Worm (Caenorhabditis elegans) whole organism, late embryonic: Measurements from ENCODE around the gene anmt-2.

ENCODE experiments used
- C08G9.2 ChIP-seq: sonication (generic microtip); optimal IDR thresholded peaks from 2 replicates; lab custom pipeline; 2016; ENCODE audit warnings: mild to moderate bottlenecking, missing genetic modification characterization, moderate library complexity, missing compliant biosample characterization
- C38D4.7 ChIP-seq: fragments of 200-800 bp; sonication (Bioruptor generic); optimal IDR thresholded peaks from 2 replicates; lab custom pipeline; 2018; ENCODE audit warnings: mild to moderate bottlenecking, missing genetic modification characterization, moderate library complexity, missing compliant biosample characterization
- F13H6.1 ChIP-seq: sonication (generic microtip); optimal IDR thresholded peaks from 2 replicates; lab custom pipeline; 2016; ENCODE audit warnings: missing genetic modification characterization, missing compliant biosample characterization
- Y22D7AL.16 ChIP-seq: sonication (generic microtip); optimal IDR thresholded peaks from 2 replicates; lab custom pipeline; 2016; ENCODE audit warnings: missing genetic modification characterization, missing compliant biosample characterization
- ceh-14 ChIP-seq: sonication (generic microtip); optimal IDR thresholded peaks from 2 replicates; lab custom pipeline; 2016; ENCODE audit warnings: missing genotype, missing genetic modification characterization, missing compliant biosample characterization
- ceh-18 ChIP-seq: sonication (generic microtip); optimal IDR thresholded peaks from 2 replicates; lab custom pipeline; 2016; ENCODE audit warnings: missing genetic modification characterization, missing compliant biosample characterization
- ceh-22 ChIP-seq: sonication (generic microtip); optimal IDR thresholded peaks from 2 replicates; lab custom pipeline; 2017; ENCODE audit warnings: missing biosample characterization, missing genetic modification characterization
- ceh-31 ChIP-seq: sonication (generic microtip); optimal IDR thresholded peaks from 2 replicates; lab custom pipeline; 2016; ENCODE audit warnings: missing genetic modification characterization, missing compliant biosample characterization
- ceh-6 ChIP-seq: fragments of 200-800 bp; sonication (Bioruptor generic); optimal IDR thresholded peaks from 2 replicates; lab custom pipeline; 2018; ENCODE audit warnings: mild to moderate bottlenecking, missing genetic modification characterization, missing compliant biosample characterization
- ceh-9 ChIP-seq: sonication (generic microtip); optimal IDR thresholded peaks from 2 replicates; lab custom pipeline; 2016; ENCODE audit warnings: mild to moderate bottlenecking, missing genetic modification characterization, inconsistent platforms, missing compliant biosample characterization
- che-1 ChIP-seq: sonication (generic microtip); optimal IDR thresholded peaks from 2 replicates; lab custom pipeline; 2016; ENCODE audit warnings: mild to moderate bottlenecking, missing genetic modification characterization, missing compliant biosample characterization
- dve-1 ChIP-seq: sonication (generic microtip); optimal IDR thresholded peaks from 2 replicates; lab custom pipeline; 2017; ENCODE audit warnings: antibody characterized with exemption, mild to moderate bottlenecking, missing genetic modification characterization, missing compliant biosample characterization
- elt-2 ChIP-seq: sonication (generic microtip); optimal IDR thresholded peaks from 2 replicates; lab custom pipeline; 2016; ENCODE audit warnings: missing genetic modification reagents, missing genetic modification characterization, missing compliant biosample characterization
- ets-4 ChIP-seq: sonication (generic microtip); optimal IDR thresholded peaks from 2 replicates; lab custom pipeline; 2016; ENCODE audit warnings: missing genetic modification characterization, missing compliant biosample characterization
- fkh-6 ChIP-seq: sonication (generic microtip); optimal IDR thresholded peaks from 2 replicates; lab custom pipeline; 2016; ENCODE audit warnings: missing genetic modification characterization, missing compliant biosample characterization
- gmeb-2 ChIP-seq: sonication (generic microtip); optimal IDR thresholded peaks from 2 replicates; lab custom pipeline; 2016; ENCODE audit warnings: missing genetic modification characterization, inconsistent platforms, missing compliant biosample characterization
- hlh-15 ChIP-seq: sonication (generic microtip); optimal IDR thresholded peaks from 2 replicates; lab custom pipeline; 2016; ENCODE audit warnings: missing genetic modification characterization, missing compliant biosample characterization
- hlh-30 ChIP-seq: sonication (generic microtip); optimal IDR thresholded peaks from 2 replicates; lab custom pipeline; 2017; ENCODE audit warnings: antibody characterized with exemption, missing genetic modification characterization, missing compliant biosample characterization; ENCODE audit not compliant: insufficient read depth
- hlh-6 ChIP-seq: sonication (generic microtip); optimal IDR thresholded peaks from 2 replicates; lab custom pipeline; 2016; ENCODE audit warnings: missing genotype, missing genetic modification characterization, missing compliant biosample characterization
- hlh-8 ChIP-seq: sonication (generic microtip); optimal IDR thresholded peaks from 2 replicates; lab custom pipeline; 2016; ENCODE audit warnings: missing genotype, missing genetic modification characterization, missing compliant biosample characterization
- lin-11 ChIP-seq: fragments of 200-800 bp; sonication (Bioruptor generic); optimal IDR thresholded peaks from 2 replicates; lab custom pipeline; 2018; ENCODE audit warnings: mild to moderate bottlenecking, missing genetic modification characterization, missing compliant biosample characterization
- madf-2 ChIP-seq: sonication (generic microtip); optimal IDR thresholded peaks from 2 replicates; lab custom pipeline; 2017; ENCODE audit warnings: missing genetic modification characterization, missing compliant biosample characterization
- nfya-1 ChIP-seq: sonication (generic microtip); optimal IDR thresholded peaks from 2 replicates; lab custom pipeline; 2017; ENCODE audit warnings: missing genetic modification characterization, mild to moderate bottlenecking, missing compliant biosample characterization, antibody characterized with exemption, moderate library complexity
- pax-1 ChIP-seq: fragments of 150-350 bp; optimal IDR thresholded peaks from 2 replicates; lab custom pipeline; 2014; ENCODE audit warnings: missing biosample characterization, missing genetic modification characterization
- pha-2 ChIP-seq: sonication (generic microtip); optimal IDR thresholded peaks from 2 replicates; lab custom pipeline; 2017; ENCODE audit warnings: mild to moderate bottlenecking, missing genetic modification characterization, missing compliant biosample characterization
- pha-4 ChIP-seq: fragments of 150-350 bp; optimal IDR thresholded peaks from 2 replicates; lab custom pipeline; 2018; ENCODE audit warnings: missing biosample characterization, missing genetic modification reagents, missing genetic modification characterization
- pros-1 ChIP-seq: fragments of 150-350 bp; optimal IDR thresholded peaks from 2 replicates; lab custom pipeline; 2014; ENCODE audit warnings: missing biosample characterization, missing genetic modification reagents, missing genetic modification characterization
- rnt-1 ChIP-seq: sonication (generic microtip); optimal IDR thresholded peaks from 2 replicates; lab custom pipeline; 2016; ENCODE audit warnings: missing genetic modification characterization, missing compliant biosample characterization
- sdc-2 ChIP-seq: sonication (generic microtip); optimal IDR thresholded peaks from 2 replicates; lab custom pipeline; 2016; ENCODE audit warnings: missing genotype, missing genetic modification characterization, missing compliant biosample characterization
- tbx-2 ChIP-seq: sonication (generic microtip); optimal IDR thresholded peaks from 2 replicates; lab custom pipeline; 2016; ENCODE audit warnings: missing genetic modification characterization, missing compliant biosample characterization
- ttx-3 ChIP-seq: sonication (generic microtip); optimal IDR thresholded peaks from 2 replicates; lab custom pipeline; 2016; ENCODE audit warnings: missing genetic modification reagents, missing genetic modification characterization, missing compliant biosample characterization
- unc-3 ChIP-seq, 2 experiments: fragments of 200-800 bp in 1 of 2; sonication (Bioruptor generic) in 1 of 2; sonication (generic microtip) in 1 of 2; conservative IDR thresholded peaks in 1 of 2; optimal IDR thresholded peaks in 1 of 2; 2 replicates each; pipeline versions ENCODE4 v1.3.6 to Lab custom; 2016 to 2022; ENCODE audit warnings: missing compliant biosample characterization in 2 of 2, missing genetic modification characterization in 2 of 2, missing genetic modification reagents in 1 of 2
- unc-42 ChIP-seq: sonication (generic microtip); optimal IDR thresholded peaks from 2 replicates; lab custom pipeline; 2016; ENCODE audit warnings: missing genotype, missing genetic modification characterization, missing compliant biosample characterization
- unc-55 ChIP-seq: sonication (generic microtip); optimal IDR thresholded peaks from 2 replicates; lab custom pipeline; 2017; ENCODE audit warnings: missing biosample characterization, missing genetic modification reagents, missing genetic modification characterization
- unc-86 ChIP-seq: sonication (generic microtip); optimal IDR thresholded peaks from 2 replicates; lab custom pipeline; 2016; ENCODE audit warnings: missing genetic modification characterization, missing compliant biosample characterization
- zip-5 ChIP-seq: sonication (generic microtip); optimal IDR thresholded peaks from 2 replicates; lab custom pipeline; 2016; ENCODE audit warnings: missing genetic modification characterization, missing compliant biosample characterization
- ztf-16 ChIP-seq: sonication (generic microtip); optimal IDR thresholded peaks from 2 replicates; lab custom pipeline; 2017; ENCODE audit warnings: missing genetic modification characterization, missing compliant biosample characterization

The anmt-2 gene

ce11 chrIII:6157708-6158321 is at the start of gene anmt-2:
TSS of gene anmt-2 (minus strand) at chrIII:6157758.
- TF ChIP-seq hlh-8 (no peak), ceh-18 (tag; lab: Kevin White, UChicago) (peak; percentile 62)

ce11 chrIII:6207046-6207445 is 49.5 kb upstream of the anmt-2 start:
- TF ChIP-seq fkh-6 (no peak), che-1 (tag; lab: Kevin White, UChicago) (no peak), unc-42 (tag; lab: Kevin White, UChicago) (no peak), gmeb-2 (tag; lab: Kevin White, UChicago) (no peak), ceh-14 (tag; lab: Kevin White, UChicago) (no peak), unc-55 (no peak), ceh-18 (tag; lab: Kevin White, UChicago) (no peak), dve-1 (tag; lab: Kevin White, UChicago) (no peak), pros-1 (no peak), nfya-1 (tag; lab: Kevin White, UChicago) (no peak), unc-3 (GFP tag; conservative IDR thresholded peaks at IDR 0.05; lab: Robert Waterston, UW) (no peak), unc-3 (tag; optimal IDR thresholded peaks at IDR 0.05; lab: Kevin White, UChicago) (no peak), unc-86 (tag; lab: Kevin White, UChicago) (no peak), F13H6.1 (no peak), pax-1 (tag; lab: Kevin White, UChicago) (no peak), ceh-9 (tag; lab: Kevin White, UChicago) (no peak), rnt-1 (tag; lab: Kevin White, UChicago) (no peak), Y22D7AL.16 (tag; lab: Kevin White, UChicago) (no peak), ceh-22 (no peak), tbx-2 (no peak)
- TF ChIP-seq, all 69 proteins: peak for 0

- TF ChIP-seq ceh-22 (no peak), Y22D7AL.16 (tag; lab: Kevin White, UChicago) (no peak), C38D4.7 (GFP tag; lab: Kevin White, UChicago) (no peak), rnt-1 (tag; lab: Kevin White, UChicago) (peak; percentile 63), ets-4 (no peak), ceh-31 (tag; lab: Kevin White, UChicago) (peak; percentile 78), ceh-14 (tag; lab: Kevin White, UChicago) (no peak), lin-11 (tag; lab: Kevin White, UChicago) (no peak), hlh-30 (tag; lab: Kevin White, UChicago) (peak; percentile 81), zip-5 (tag; lab: Kevin White, UChicago) (no peak), hlh-8 (no peak), unc-55 (peak; percentile 16), ztf-16 (tag; lab: Kevin White, UChicago) (no peak), sdc-2 (tag; lab: Kevin White, UChicago) (no peak), ttx-3 (tag; lab: Kevin White, UChicago) (no peak), ceh-6 (GFP tag; lab: Kevin White, UChicago) (no peak), elt-2 (tag; lab: Kevin White, UChicago) (peak; percentile 2), C08G9.2 (no peak), nfya-1 (tag; lab: Kevin White, UChicago) (peak; percentile 82), pha-4 (no peak), ceh-18 (tag; lab: Kevin White, UChicago) (peak; percentile 33), unc-42 (tag; lab: Kevin White, UChicago) (peak; percentile 39), hlh-15 (no peak), madf-2 (tag; lab: Kevin White, UChicago) (no peak), tbx-2 (peak; percentile 32), pros-1 (no peak), hlh-6 (tag; lab: Kevin White, UChicago) (no peak), pha-2 (tag; lab: Kevin White, UChicago) (no peak)
- TF ChIP-seq, all 69 proteins: peak for 9
Observed at ce11 chrIII:6206161-6206853, 48.7 kb upstream of the anmt-2 start, which contains the start of the genes sna-3 and rps-3. TSS of gene sna-3 (minus strand) at chrIII:6206211. TSS of gene rps-3 (plus strand) at chrIII:6206803.
